Fruit fly (Drosophila melanogaster) whole organism, embryonic: ENCODE measurements around the gene twe.

ENCODE experiments used
- Awh ChIP-seq: fragments of 200-800 bp; sonication (Bioruptor generic); IDR thresholded peaks from 2 replicates; pipeline ENCODE4, ENCODE4 v1.3.6; 2022; ENCODE audit warnings: missing biosample characterization, missing genetic modification characterization
- Blimp-1 ChIP-seq: fragments of 200-800 bp; sonication (Bioruptor generic); optimal IDR thresholded peaks from 3 replicates; lab custom pipeline; 2018; ENCODE audit warnings: missing biosample characterization, missing genetic modification characterization, mild to moderate bottlenecking, moderate library complexity, missing genetic modification reagents
- BtbVII ChIP-seq: fragments of 200-800 bp; sonication (Bioruptor generic); optimal IDR thresholded peaks from 3 replicates; lab custom pipeline; 2017; ENCODE audit warnings: missing biosample characterization, mild to moderate bottlenecking, missing genetic modification characterization
- CG15269 ChIP-seq: fragments of 200-800 bp; sonication (Bioruptor generic); optimal IDR thresholded peaks from 2 replicates; lab custom pipeline; 2018; ENCODE audit warnings: missing biosample characterization, mild to moderate bottlenecking, missing genetic modification characterization, moderate library complexity
- CG15601 ChIP-seq: fragments of 200-800 bp; sonication (Bioruptor generic); optimal IDR thresholded peaks from 3 replicates; lab custom pipeline; 2019; ENCODE audit warnings: missing biosample characterization, mild to moderate bottlenecking, missing genetic modification characterization, moderate library complexity
- CG1603 ChIP-seq: fragments of 200-800 bp; sonication (Bioruptor generic); optimal IDR thresholded peaks from 2 replicates; lab custom pipeline; 2019; ENCODE audit warnings: missing biosample characterization, mild to moderate bottlenecking, missing genetic modification characterization, moderate library complexity
- CG2199 ChIP-seq: fragments of 200-800 bp; sonication (Bioruptor generic); IDR thresholded peaks from 3 replicates; pipeline ENCODE4 v1.3.6; 2022; ENCODE audit warnings: missing biosample characterization, missing genetic modification characterization
- CG30403 ChIP-seq: fragments of 200-800 bp; sonication (Bioruptor generic); optimal IDR thresholded peaks from 3 replicates; lab custom pipeline; 2016; ENCODE audit warnings: missing biosample characterization, missing genetic modification characterization
- CG34376 ChIP-seq: fragments of 200-800 bp; sonication (Bioruptor generic); optimal IDR thresholded peaks from 2 replicates; lab custom pipeline; 2018; ENCODE audit warnings: missing biosample characterization, mild to moderate bottlenecking, missing genetic modification characterization
- CG4404 ChIP-seq: fragments of 200-800 bp; sonication (Bioruptor generic); IDR thresholded peaks from 2 replicates; pipeline ENCODE4 v1.3.6; 2022; ENCODE audit warnings: missing biosample characterization, missing genetic modification characterization
- CG6854 ChIP-seq: fragments of 200-800 bp; sonication (Bioruptor generic); optimal IDR thresholded peaks from 3 replicates; lab custom pipeline; 2017; ENCODE audit warnings: missing biosample characterization, mild to moderate bottlenecking, missing genetic modification characterization
- Dref ChIP-seq: fragments of 200-800 bp; sonication (Bioruptor generic); IDR thresholded peaks from 2 replicates; pipeline ENCODE4 v1.3.6; 2022; ENCODE audit warnings: missing biosample characterization, missing genetic modification characterization
- GATAe ChIP-seq: fragments of 200-800 bp; sonication (Bioruptor generic); conservative IDR thresholded peaks from 2 replicates; pipeline ENCODE4 v1.3.6; 2022; ENCODE audit warnings: missing biosample characterization, missing genetic modification characterization
- Hmr ChIP-seq: fragments of 200-800 bp; sonication (Bioruptor generic); optimal IDR thresholded peaks from 3 replicates; lab custom pipeline; 2017; ENCODE audit warnings: mild to moderate bottlenecking, missing biosample characterization, missing genetic modification reagents, missing genetic modification characterization
- Jarid2 ChIP-seq: fragments of 200-800 bp; sonication (Bioruptor generic); optimal IDR thresholded peaks from 3 replicates; lab custom pipeline; 2017; ENCODE audit warnings: mild to moderate bottlenecking, missing biosample characterization, missing genetic modification reagents, missing genetic modification characterization
- Mad ChIP-seq: fragments of 200-800 bp; sonication (Bioruptor generic); optimal IDR thresholded peaks from 2 replicates; lab custom pipeline; 2016; ENCODE audit warnings: missing biosample characterization, missing genetic modification characterization
- Mes4 ChIP-seq: fragments of 200-800 bp; sonication (Bioruptor generic); optimal IDR thresholded peaks from 2 replicates; lab custom pipeline; 2016; ENCODE audit warnings: missing biosample characterization, missing genetic modification characterization
- Nf-YC ChIP-seq: fragments of 200-800 bp; optimal IDR thresholded peaks from 3 replicates; lab custom pipeline; 2019; ENCODE audit warnings: missing biosample characterization, mild to moderate bottlenecking, missing genetic modification characterization, moderate library complexity
- Oli ChIP-seq: fragments of 200-800 bp; sonication (Bioruptor generic); optimal IDR thresholded peaks from 2 replicates; lab custom pipeline; 2018; ENCODE audit warnings: missing biosample characterization, mild to moderate bottlenecking, missing genetic modification characterization, moderate library complexity
- Pdp1 ChIP-seq, 2 experiments: fragments of 200-800 bp; sonication (Bioruptor generic); optimal IDR thresholded peaks; 3 replicates each; lab custom pipeline; 2016; ENCODE audit warnings: missing biosample characterization in 2 of 2, missing genetic modification characterization in 2 of 2, mild to moderate bottlenecking in 1 of 2, moderate library complexity in 1 of 2
- Sin3A ChIP-seq: fragments of >200 bp; optimal IDR thresholded peaks from 2 replicates; lab custom pipeline; 2018
- Six4 ChIP-seq: fragments of 200-800 bp; sonication (Bioruptor generic); optimal IDR thresholded peaks from 2 replicates; lab custom pipeline; 2016; ENCODE audit warnings: missing biosample characterization, missing genetic modification characterization
- Spps ChIP-seq: fragments of 200-800 bp; sonication (Bioruptor generic); optimal IDR thresholded peaks from 2 replicates; lab custom pipeline; 2018; ENCODE audit warnings: missing biosample characterization, mild to moderate bottlenecking, missing genetic modification characterization
- Sry-β ChIP-seq: fragments of 200-800 bp; sonication (Bioruptor generic); optimal IDR thresholded peaks from 2 replicates; lab custom pipeline; 2018; ENCODE audit warnings: missing biosample characterization, mild to moderate bottlenecking, missing genetic modification characterization, moderate library complexity
- Trl ChIP-seq, 3 experiments: fragments of >200 bp in 2 of 3; fragments of 200-800 bp in 1 of 3; sonication (Bioruptor generic) in 1 of 3; optimal IDR thresholded peaks; 2 replicates in 1 of 3; 3 replicates in 2 of 3; lab custom pipeline; 2016 to 2017; ENCODE audit warnings: missing biosample characterization in 1 of 3, missing genetic modification characterization in 1 of 3
- cg ChIP-seq: fragments of 200-800 bp; sonication (Bioruptor generic); optimal IDR thresholded peaks from 3 replicates; lab custom pipeline; 2019; ENCODE audit warnings: missing biosample characterization, mild to moderate bottlenecking, missing genetic modification characterization, moderate library complexity
- chinmo ChIP-seq: fragments of 200-800 bp; sonication (Bioruptor generic); IDR thresholded peaks from 4 replicates; pipeline ENCODE4 v1.3.6; 2022; ENCODE audit warnings: missing biosample characterization, missing genetic modification characterization; ENCODE audit not compliant: partially characterized antibody
- exex ChIP-seq: fragments of 200-800 bp; sonication (Bioruptor generic); optimal IDR thresholded peaks from 4 replicates; lab custom pipeline; 2018; ENCODE audit warnings: missing biosample characterization, mild to moderate bottlenecking, missing genetic modification characterization, moderate library complexity
- eyg ChIP-seq: fragments of 200-800 bp; sonication (Bioruptor generic); optimal IDR thresholded peaks from 3 replicates; lab custom pipeline; 2016; ENCODE audit warnings: missing biosample characterization, missing genetic modification characterization
- fd102C ChIP-seq: fragments of 200-800 bp; sonication (Bioruptor generic); optimal IDR thresholded peaks from 2 replicates; lab custom pipeline; 2018; ENCODE audit warnings: missing biosample characterization, mild to moderate bottlenecking, missing genetic modification characterization, moderate library complexity
- ftz-f1 ChIP-seq: fragments of 200-800 bp; sonication (Bioruptor generic); optimal IDR thresholded peaks from 2 replicates; lab custom pipeline; 2016; ENCODE audit warnings: missing biosample characterization, missing genetic modification characterization
- fu2 ChIP-seq: fragments of 200-800 bp; sonication (Bioruptor generic); optimal IDR thresholded peaks from 2 replicates; lab custom pipeline; 2016; ENCODE audit warnings: missing biosample characterization, missing genetic modification characterization
- gce ChIP-seq: fragments of 200-800 bp; sonication (Bioruptor generic); IDR thresholded peaks from 3 replicates; pipeline ENCODE4 v1.3.6; 2022; ENCODE audit warnings: missing biosample characterization, missing genetic modification characterization
- klu ChIP-seq: fragments of 200-800 bp; sonication (Bioruptor generic); IDR thresholded peaks from 2 replicates; pipeline ENCODE4 v1.3.6; 2022; ENCODE audit warnings: missing biosample characterization, missing genetic modification characterization
- kni ChIP-seq: fragments of 200-800 bp; sonication (Bioruptor generic); optimal IDR thresholded peaks from 3 replicates; lab custom pipeline; 2017; ENCODE audit warnings: mild to moderate bottlenecking, missing biosample characterization, missing genetic modification reagents, missing genetic modification characterization
- lab ChIP-seq: fragments of 200-800 bp; sonication (Bioruptor generic); optimal IDR thresholded peaks from 3 replicates; lab custom pipeline; 2017; ENCODE audit warnings: missing biosample characterization, missing genetic modification characterization, mild to moderate bottlenecking, moderate library complexity, missing genetic modification reagents
- lbe ChIP-seq: fragments of 200-800 bp; sonication (Bioruptor generic); optimal IDR thresholded peaks from 2 replicates; lab custom pipeline; 2016; ENCODE audit warnings: missing biosample characterization, mild to moderate bottlenecking, missing genetic modification characterization
- nom ChIP-seq: fragments of 200-800 bp; sonication (Bioruptor generic); optimal IDR thresholded peaks from 2 replicates; lab custom pipeline; 2017; ENCODE audit warnings: missing biosample characterization, missing genetic modification characterization, mild to moderate bottlenecking, moderate library complexity, missing genetic modification reagents
- onecut ChIP-seq: fragments of 200-800 bp; sonication (Bioruptor generic); IDR thresholded peaks from 2 replicates; pipeline ENCODE4 v1.3.6; 2022; ENCODE audit warnings: missing biosample characterization, missing genetic modification characterization
- pros ChIP-seq: fragments of 200-800 bp; sonication (Bioruptor generic); optimal IDR thresholded peaks from 3 replicates; lab custom pipeline; 2019; ENCODE audit warnings: missing biosample characterization, mild to moderate bottlenecking, missing genetic modification characterization, moderate library complexity
- rib ChIP-seq: fragments of 200-800 bp; sonication (Bioruptor generic); IDR thresholded peaks from 2 replicates; pipeline ENCODE4 v1.3.6; 2022; ENCODE audit warnings: missing biosample characterization, missing genetic modification characterization
- sd ChIP-seq: fragments of 200-800 bp; sonication (Bioruptor generic); optimal IDR thresholded peaks from 3 replicates; lab custom pipeline; 2018; ENCODE audit warnings: missing biosample characterization, mild to moderate bottlenecking, missing genetic modification characterization, moderate library complexity
- ssp ChIP-seq: fragments of 200-800 bp; sonication (Bioruptor generic); IDR thresholded peaks from 2 replicates; pipeline ENCODE4 v1.3.6; 2022; ENCODE audit warnings: missing biosample characterization, missing genetic modification characterization
- stwl ChIP-seq: fragments of 200-800 bp; sonication (Bioruptor generic); optimal IDR thresholded peaks from 3 replicates; lab custom pipeline; 2018; ENCODE audit warnings: missing biosample characterization, mild to moderate bottlenecking, missing genetic modification characterization, moderate library complexity
- sug ChIP-seq: fragments of 200-800 bp; optimal IDR thresholded peaks from 2 replicates; lab custom pipeline; 2019; ENCODE audit warnings: missing biosample characterization, mild to moderate bottlenecking, missing genetic modification characterization, moderate library complexity
- ttk ChIP-seq: fragments of 200-800 bp; sonication (Bioruptor generic); IDR thresholded peaks from 2 replicates; pipeline ENCODE4 v2.1.2; 2022; ENCODE audit warnings: missing biosample characterization, missing genetic modification characterization
- vnd ChIP-seq: fragments of 200-800 bp; sonication (Bioruptor generic); IDR thresholded peaks from 3 replicates; pipeline ENCODE4 v1.3.6; 2022; ENCODE audit warnings: missing biosample characterization, missing genetic modification characterization; ENCODE audit not compliant: partially characterized antibody
- wek ChIP-seq: fragments of 200-800 bp; sonication (Bioruptor generic); optimal IDR thresholded peaks from 3 replicates; lab custom pipeline; 2018; ENCODE audit warnings: missing biosample characterization, mild to moderate bottlenecking, missing genetic modification characterization, moderate library complexity

twe gene

dm6 chr2L:16255232-16256117 lies 6.2 kb downstream of the twe start:
- TF ChIP-seq exex (tag; lab: Kevin White, UChicago) (peak; percentile 66), lbe (peak; percentile 13), ftz-f1 (GFP tag; lab: Kevin White, UChicago) (peak; percentile 8), Sin3A (lab: Kevin White, UChicago) (no peak), BtbVII (peak; percentile 16), CG2199 (GFP tag; lab: Robert Waterston, UW) (peak; percentile 70; the same call in 1 of the 3 replicates), lab (GFP tag; lab: Kevin White, UChicago) (peak; percentile 11), Hmr (GFP tag; lab: Kevin White, UChicago) (no peak), fu2 (GFP tag; lab: Kevin White, UChicago) (no peak), Dref (GFP tag; lab: Robert Waterston, UW) (no peak), onecut (no peak), Blimp-1 (GFP tag; lab: Kevin White, UChicago) (peak; percentile 16), CG15601 (tag; lab: Kevin White, UChicago) (peak; percentile 39), cg (peak; percentile 19), CG6854 (GFP tag; lab: Kevin White, UChicago) (no peak), Jarid2 (GFP tag; lab: Kevin White, UChicago) (no peak), Six4 (GFP tag; lab: Kevin White, UChicago) (no peak), rib (GFP tag; lab: Robert Waterston, UW) (peak; percentile 73; the same call in 1 of the 2 replicates), CG30403 (GFP tag; lab: Kevin White, UChicago) (no peak), Pdp1 (GFP tag; optimal IDR thresholded peaks at IDR 0.05; lab: Kevin White, UChicago) (peak in 1 of 2 experiments; percentile 87), eyg (no peak), stwl (tag; lab: Kevin White, UChicago) (peak; percentile 51), pros (GFP tag; lab: Kevin White, UChicago) (peak; percentile 21), klu (GFP tag; lab: Robert Waterston, UW) (no peak), Mad (GFP tag; lab: Kevin White, UChicago) (no peak), ttk (no peak), Mes4 (GFP tag; lab: Kevin White, UChicago) (no peak), GATAe (GFP tag; lab: Robert Waterston, UW) (no peak), kni (GFP tag; lab: Kevin White, UChicago) (peak; percentile 48), Awh (GFP tag; lab: Robert Waterston, UW) (no peak), Oli (tag; lab: Kevin White, UChicago) (no peak), sd (peak; percentile 88), CG15269 (no peak), CG34376 (GFP tag; lab: Kevin White, UChicago) (peak; percentile 36), Nf-YC (tag; lab: Kevin White, UChicago) (peak; percentile 5), vnd (GFP tag; lab: Robert Waterston, UW) (no peak), CG4404 (GFP tag; lab: Robert Waterston, UW) (no peak), gce (GFP tag; lab: Robert Waterston, UW) (no peak), chinmo (GFP tag; lab: Robert Waterston, UW) (0 out of 4 replicates have a peak, but pooled peaks have one; percentile 50), sug (tag; lab: Kevin White, UChicago) (peak; percentile 26), ssp (GFP tag; lab: Robert Waterston, UW) (no peak), wek (GFP tag; lab: Kevin White, UChicago) (no peak), Trl (optimal IDR thresholded peaks at IDR 0.05; lab: Kevin White, UChicago) (peak in 1 of 2 experiments; percentile 35), Trl (GFP tag; optimal IDR thresholded peaks at IDR 0.05; lab: Kevin White, UChicago) (no peak), fd102C (GFP tag; lab: Kevin White, UChicago) (no peak), CG1603 (no peak), Sry-β (GFP tag; lab: Kevin White, UChicago) (no peak), nom (peak; percentile 78), Spps (tag; lab: Kevin White, UChicago) (no peak)
